Worm (Caenorhabditis elegans): Measurements from ENCODE around the gene cap-1.
A peak's percentile ranks its signal among the peaks of the same experiment; 100 is the strongest.
"Not testable (repeated sequence)": the region's sequence is repeated elsewhere in the genome, so short reads cannot be mapped to it uniquely, and the experiment has no call there.

The cap-1 gene

ce11 chrIV:7260587-7260986 is 30.6 kb upstream of the cap-1 start, which contains the start of gene C06E4.3:
Gene C06E4.3 (plus strand): TSS chrIV:7260875.
- TF ChIP-seq madf-3 (GFP tag; IDR thresholded peaks at IDR 0.05) (no peak), ceh-27 (GFP tag; optimal IDR thresholded peaks at IDR 0.05) (no peak), lag-1 (GFP tag; IDR thresholded peaks at IDR 0.05) (no peak)

- peak; percentile 53 for TF ChIP-seq nhr-80 (tag; optimal IDR thresholded peaks at IDR 0.05)
- TF ChIP-seq F55B11.4 (tag; optimal IDR thresholded peaks at IDR 0.05; ENCODE audit: borderline replicate concordance, insufficient read depth): no peak
- TF ChIP-seq hmg-1.2 (GFP tag; IDR thresholded peaks at IDR 0.05): peak; percentile 95
- no peak for TF ChIP-seq C17E4.6 (GFP tag; IDR thresholded peaks at IDR 0.05)
Observed at ce11 chrIV:7258253-7258652, 28.2 kb upstream of the cap-1 start, which contains the start of gene C06E4.6. Gene C06E4.6 (minus strand): TSS chrIV:7258303.

ce11 chrIV:7254690-7255089 is 24.7 kb upstream of the cap-1 start, which contains the start of gene C06E4.5:
Gene C06E4.5 (plus strand): TSS chrIV:7254990.
- TF ChIP-seq atf-7 (tag; optimal IDR thresholded peaks at IDR 0.05); nhr-27 (tag; optimal IDR thresholded peaks at IDR 0.05); rpc-1 (optimal IDR thresholded peaks at IDR 0.05); rpc-1 (tag; optimal IDR thresholded peaks at IDR 0.05): not testable (repeated sequence)

- TF ChIP-seq snpc-4 (GFP tag; optimal IDR thresholded peaks at IDR 0.05): peak; percentile 85
- TF ChIP-seq snpc-4 (tag; optimal IDR thresholded peaks at IDR 0.05): peak; percentile 87 to 95 (median 88)
- no peak for TF ChIP-seq F33H1.4 (GFP tag; IDR thresholded peaks at IDR 0.05)
- TF ChIP-seq D2030.7 (GFP tag; IDR thresholded peaks at IDR 0.05): 0 out of 2 replicates have a peak, but pooled peaks have one; percentile 38
- TF ChIP-seq ztf-6 (GFP tag; IDR thresholded peaks at IDR 0.05): no peak
- no peak for TF ChIP-seq ztf-28 (GFP tag; IDR thresholded peaks at IDR 0.05)
- TF ChIP-seq nhr-90 (tag; optimal IDR thresholded peaks at IDR 0.05): no peak
- 0 out of 2 replicates have a peak, but pooled peaks have one; percentile 37 for TF ChIP-seq hsf-1 (GFP tag; IDR thresholded peaks at IDR 0.05)
- TF ChIP-seq K11D2.4 (GFP tag; IDR thresholded peaks at IDR 0.05): no peak
- TF ChIP-seq nhr-120 (GFP tag; IDR thresholded peaks at IDR 0.05): no peak
- TF ChIP-seq ccch-3 (GFP tag; optimal IDR thresholded peaks at IDR 0.05): no peak
- TF ChIP-seq B0019.2 (GFP tag; conservative IDR thresholded peaks at IDR 0.05): no peak
- no peak for TF ChIP-seq dpl-1 (GFP tag; optimal IDR thresholded peaks at IDR 0.05)
- no peak for TF ChIP-seq T26A5.8 (tag; optimal IDR thresholded peaks at IDR 0.05)
- no peak for TF ChIP-seq madf-10 (tag; optimal IDR thresholded peaks at IDR 0.05)
- TF ChIP-seq madf-6 (GFP tag; IDR thresholded peaks at IDR 0.05): peak; percentile 34; the same call in 1 of the 2 replicates
- 0 out of 2 replicates have a peak, but pooled peaks have one; percentile 27 for TF ChIP-seq ceh-100 (GFP tag; IDR thresholded peaks at IDR 0.05)
- TF ChIP-seq pbrm-1 (GFP tag; IDR thresholded peaks at IDR 0.05): peak; percentile 73
- peak; percentile 92 for TF ChIP-seq attf-6 (GFP tag; IDR thresholded peaks at IDR 0.05)
- TF ChIP-seq hmg-1.2 (GFP tag; IDR thresholded peaks at IDR 0.05): peak; percentile 85
- TF ChIP-seq lin-26 (GFP tag; IDR thresholded peaks at IDR 0.05): no peak
- TF ChIP-seq ceh-91 (GFP tag; IDR thresholded peaks at IDR 0.05): 0 out of 2 replicates have a peak, but pooled peaks have one; percentile 17
- no peak for TF ChIP-seq lir-1 (GFP tag; conservative IDR thresholded peaks at IDR 0.05)
- TF ChIP-seq dpff-1 (tag; optimal IDR thresholded peaks at IDR 0.05): no peak
- 0 out of 2 replicates have a peak, but pooled peaks have one; percentile 14 for TF ChIP-seq mcd-1 (GFP tag; IDR thresholded peaks at IDR 0.05)
- peak; percentile 53; the same call in 1 of the 2 replicates for TF ChIP-seq dox-1 (GFP tag; IDR thresholded peaks at IDR 0.05)
- no peak for TF ChIP-seq aptf-2 (GFP tag; conservative IDR thresholded peaks at IDR 0.05)
- TF ChIP-seq F49E8.2 (tag; optimal IDR thresholded peaks at IDR 0.05; ENCODE audit: insufficient read depth): peak; percentile 62
- no peak for TF ChIP-seq K12H6.12 (tag; optimal IDR thresholded peaks at IDR 0.05)
- TF ChIP-seq snpc-1.1 (tag; optimal IDR thresholded peaks at IDR 0.05; ENCODE audit: insufficient read depth): peak; percentile 91
- no peak for TF ChIP-seq nhr-80 (tag; optimal IDR thresholded peaks at IDR 0.05)
- 0 out of 2 replicates have a peak, but pooled peaks have one; percentile 28 for TF ChIP-seq madf-8 (GFP tag; conservative IDR thresholded peaks at IDR 0.05)
- no peak for TF ChIP-seq tlf-1 (GFP tag; optimal IDR thresholded peaks at IDR 0.05)
- no peak for TF ChIP-seq efl-1 (GFP tag; optimal IDR thresholded peaks at IDR 0.05)
Observed at ce11 chrIV:7253271-7253670, 23.2 kb upstream of the cap-1 start.

All from whole organism, young adult.